Worm (Caenorhabditis elegans) whole organism, L1 larva: ENCODE data around the gene ugt-1.
A peak's percentile ranks its signal among the peaks of the same experiment; 100 is the strongest.

Experiments used
- C04F5.9 ChIP-seq: sonication (generic microtip); optimal IDR thresholded peaks from 2 replicates; lab custom pipeline; 2016; ENCODE audit warnings: missing genetic modification characterization, missing compliant biosample characterization
- F16B12.6 ChIP-seq: fragments of 150-350 bp; optimal IDR thresholded peaks from 2 replicates; lab custom pipeline; 2014; ENCODE audit warnings: missing biosample characterization, missing genetic modification characterization
- Y116A8C.19 ChIP-seq: sonication (generic microtip); optimal IDR thresholded peaks from 2 replicates; lab custom pipeline; 2016; ENCODE audit warnings: missing compliant biosample characterization, missing genetic modification characterization, borderline replicate concordance
- alr-1 ChIP-seq: fragments of 200-800 bp; sonication (Bioruptor generic); optimal IDR thresholded peaks from 2 replicates; lab custom pipeline; 2018; ENCODE audit warnings: borderline replicate concordance, mild to moderate bottlenecking, missing genetic modification characterization, missing compliant biosample characterization
- aly-2 ChIP-seq: fragments of 150-350 bp; optimal IDR thresholded peaks from 2 replicates; lab custom pipeline; 2014; ENCODE audit warnings: missing biosample characterization, missing genetic modification characterization
- ama-1 ChIP-seq: fragments of 150-350 bp; optimal IDR thresholded peaks from 2 replicates; lab custom pipeline; 2014
- blmp-1 ChIP-seq: fragments of 150-350 bp; optimal IDR thresholded peaks from 2 replicates; lab custom pipeline; 2014; ENCODE audit warnings: missing biosample characterization, missing genetic modification characterization
- ceh-82 ChIP-seq, 3 experiments: fragments of 150-350 bp in 1 of 3; sonication (generic microtip) in 2 of 3; optimal IDR thresholded peaks; 2 replicates each; lab custom pipeline; 2014 to 2017; ENCODE audit warnings: missing biosample characterization in 3 of 3, missing genetic modification characterization in 3 of 3
- ceh-88 ChIP-seq: fragments of 200-800 bp; sonication (Bioruptor generic); IDR thresholded peaks from 2 replicates; pipeline ENCODE4 v1.3.6; 2022; ENCODE audit warnings: missing genetic modification characterization, missing compliant biosample characterization
- ceh-90 ChIP-seq: sonication (generic microtip); optimal IDR thresholded peaks from 2 replicates; lab custom pipeline; 2016; ENCODE audit warnings: missing genetic modification characterization, missing compliant biosample characterization
- dpl-1 ChIP-seq, 3 experiments: fragments of 150-350 bp in 2 of 3; sonication (generic microtip) in 1 of 3; optimal IDR thresholded peaks; 2 replicates each; lab custom pipeline; 2014 to 2017; ENCODE audit warnings: missing biosample characterization in 3 of 3, missing genetic modification characterization in 3 of 3, missing genetic modification reagents in 3 of 3
- dsc-1 ChIP-seq: sonication (generic microtip); optimal IDR thresholded peaks from 2 replicates; lab custom pipeline; 2016; ENCODE audit warnings: mild to moderate bottlenecking, missing genetic modification characterization, missing compliant biosample characterization
- efl-1 ChIP-seq, 4 experiments: fragments of 150-350 bp; optimal IDR thresholded peaks in 3 of 4; peaks in 1 of 4; 1 replicate in 1 of 4; 2 replicates in 3 of 4; lab custom pipeline; 2014; ENCODE audit warnings: missing biosample characterization in 2 of 4, missing genetic modification characterization in 2 of 4, missing genetic modification reagents in 2 of 4
- elt-3 ChIP-seq, 6 experiments: fragments of 150-350 bp in 1 of 6; sonication (generic microtip); optimal IDR thresholded peaks; 2 replicates each; lab custom pipeline; 2017 to 2018; ENCODE audit warnings: missing biosample characterization in 6 of 6, missing genetic modification characterization in 6 of 6, inconsistent platforms in 1 of 6
- ets-5 ChIP-seq: fragments of 200-800 bp; sonication (Bioruptor generic); IDR thresholded peaks from 2 replicates; pipeline ENCODE4 v1.3.6; 2022; ENCODE audit warnings: missing genetic modification characterization, missing compliant biosample characterization
- grh-1 ChIP-seq: fragments of 200-800 bp; sonication (Bioruptor generic); IDR thresholded peaks from 2 replicates; pipeline ENCODE4 v1.3.6; 2022; ENCODE audit warnings: missing genetic modification reagents, missing genetic modification characterization, missing compliant biosample characterization
- hlh-4 ChIP-seq: sonication (generic microtip); optimal IDR thresholded peaks from 2 replicates; lab custom pipeline; 2016; ENCODE audit warnings: mild to moderate bottlenecking, missing genetic modification characterization, missing compliant biosample characterization
- lin-13 ChIP-seq: fragments of 150-350 bp; optimal IDR thresholded peaks from 2 replicates; lab custom pipeline; 2014; ENCODE audit warnings: missing biosample characterization, missing genetic modification reagents, missing genetic modification characterization
- lin-14 ChIP-seq: fragments of 200-800 bp; sonication (Bioruptor generic); optimal IDR thresholded peaks from 2 replicates; lab custom pipeline; 2018; ENCODE audit warnings: mild to moderate bottlenecking, missing genetic modification characterization, moderate library complexity, missing compliant biosample characterization
- lin-15B ChIP-seq: fragments of 150-350 bp; sonication (generic microtip); optimal IDR thresholded peaks from 3 replicates; lab custom pipeline; 2014; ENCODE audit warnings: missing biosample characterization, missing genetic modification characterization
- lin-35 ChIP-seq, 2 experiments: fragments of 150-350 bp; optimal IDR thresholded peaks; 2 replicates each; lab custom pipeline; 2014; ENCODE audit warnings: missing biosample characterization in 2 of 2, missing genetic modification characterization in 2 of 2, missing genetic modification reagents in 2 of 2
- lin-39 ChIP-seq: fragments of 150-350 bp; optimal IDR thresholded peaks from 2 replicates; lab custom pipeline; 2014; ENCODE audit warnings: missing biosample characterization, missing genetic modification reagents, missing genetic modification characterization
- lir-3 ChIP-seq: sonication (generic microtip); optimal IDR thresholded peaks from 2 replicates; lab custom pipeline; 2016; ENCODE audit warnings: mild to moderate bottlenecking, missing genetic modification characterization, moderate library complexity, missing compliant biosample characterization; ENCODE audit not compliant: poor library complexity
- mdl-1 ChIP-seq, 2 experiments: fragments of 150-350 bp; optimal IDR thresholded peaks; 2 replicates each; lab custom pipeline; 2014 to 2017; ENCODE audit warnings: missing biosample characterization in 2 of 2, missing genetic modification characterization in 2 of 2, inconsistent platforms in 1 of 2
- mep-1 ChIP-seq: fragments of 150-350 bp; optimal IDR thresholded peaks from 2 replicates; lab custom pipeline; 2014; ENCODE audit warnings: missing biosample characterization, missing genetic modification characterization
- nhr-12 ChIP-seq: sonication (generic microtip); optimal IDR thresholded peaks from 2 replicates; lab custom pipeline; 2017; ENCODE audit warnings: missing biosample characterization, missing genetic modification characterization
- nhr-20 ChIP-seq: sonication (generic microtip); optimal IDR thresholded peaks from 2 replicates; lab custom pipeline; 2016; ENCODE audit warnings: mild to moderate bottlenecking, missing genetic modification characterization, missing compliant biosample characterization
- nhr-71 ChIP-seq: sonication (generic microtip); optimal IDR thresholded peaks from 2 replicates; lab custom pipeline; 2016; ENCODE audit warnings: mild to moderate bottlenecking, missing genetic modification characterization, moderate library complexity, missing compliant biosample characterization
- nhr-77 ChIP-seq: fragments of 150-350 bp; optimal IDR thresholded peaks from 2 replicates; lab custom pipeline; 2014; ENCODE audit warnings: missing biosample characterization, missing genetic modification characterization
- nhr-84 ChIP-seq: sonication (generic microtip); optimal IDR thresholded peaks from 2 replicates; lab custom pipeline; 2017; ENCODE audit warnings: missing biosample characterization, missing genetic modification characterization
- pag-3 ChIP-seq: sonication (generic microtip); optimal IDR thresholded peaks from 2 replicates; lab custom pipeline; 2017; ENCODE audit warnings: missing genetic modification characterization, mild to moderate bottlenecking, missing compliant biosample characterization, antibody characterized with exemption, borderline replicate concordance; ENCODE audit not compliant: insufficient read depth
- rnt-1 ChIP-seq: sonication (generic microtip); optimal IDR thresholded peaks from 2 replicates; lab custom pipeline; 2016; ENCODE audit warnings: mild to moderate bottlenecking, missing genetic modification characterization, moderate library complexity, missing compliant biosample characterization
- skn-1 ChIP-seq: fragments of 150-350 bp; optimal IDR thresholded peaks from 2 replicates; lab custom pipeline; 2014; ENCODE audit warnings: missing biosample characterization, missing genetic modification characterization
- snpc-4 ChIP-seq: fragments of 150-350 bp; optimal IDR thresholded peaks from 2 replicates; lab custom pipeline; 2014; ENCODE audit warnings: missing biosample characterization, missing genetic modification characterization
- tbx-2 ChIP-seq: sonication (generic microtip); optimal IDR thresholded peaks from 2 replicates; lab custom pipeline; 2016; ENCODE audit warnings: missing genetic modification characterization, missing compliant biosample characterization
- unc-130 ChIP-seq: fragments of 150-350 bp; optimal IDR thresholded peaks from 2 replicates; lab custom pipeline; 2017; ENCODE audit warnings: missing biosample characterization, missing genetic modification characterization, inconsistent platforms
- unc-98 ChIP-seq: fragments of 200-800 bp; sonication (Bioruptor generic); IDR thresholded peaks from 2 replicates; pipeline ENCODE4 v1.3.6; 2022; ENCODE audit warnings: missing genetic modification characterization, missing compliant biosample characterization
- vab-15 ChIP-seq: sonication (generic microtip); optimal IDR thresholded peaks from 2 replicates; lab custom pipeline; 2017; ENCODE audit warnings: missing genotype, mild to moderate bottlenecking, missing genetic modification characterization, missing compliant biosample characterization
- xbp-1 ChIP-seq: sonication (generic microtip); optimal IDR thresholded peaks from 2 replicates; lab custom pipeline; 2016; ENCODE audit warnings: missing genetic modification characterization, missing compliant biosample characterization
- ztf-4 ChIP-seq: fragments of 150-350 bp; optimal IDR thresholded peaks from 2 replicates; lab custom pipeline; 2014; ENCODE audit warnings: missing biosample characterization, missing genetic modification characterization

The ugt-1 gene

DNA sequence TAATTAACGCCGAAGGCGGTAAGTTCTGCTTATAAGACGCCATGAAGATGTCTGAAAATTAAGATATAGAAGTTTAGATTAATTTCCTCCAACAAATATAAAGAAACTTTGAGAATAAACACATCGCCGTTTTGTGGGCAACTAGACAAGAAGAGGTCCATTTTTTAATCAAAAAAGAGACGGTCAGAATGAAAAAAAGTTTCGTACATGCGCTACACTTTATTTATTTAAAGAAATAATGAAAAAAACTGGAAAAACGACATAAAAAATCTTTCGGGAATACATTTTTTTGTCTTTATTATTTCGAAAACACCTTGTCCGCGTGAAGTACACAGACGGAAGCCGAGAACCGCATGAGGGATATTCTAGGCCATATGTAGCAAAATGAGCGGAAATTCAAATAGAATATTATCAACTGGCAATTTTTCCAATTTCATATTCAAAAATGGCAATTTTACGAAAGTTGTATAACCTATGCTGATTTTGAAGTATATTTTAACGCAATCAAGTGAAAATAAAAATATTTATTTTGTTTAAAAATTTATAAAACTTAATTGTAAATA lies 39.6 kb upstream of the ugt-1 start, which contains the start of gene sluh-7 (continued):
- peak; percentile 72 for TF ChIP-seq lin-13 (GFP tag; lab: Kevin White, UChicago)
- TF ChIP-seq hlh-4 (tag; lab: Kevin White, UChicago), result peak; percentile 3
- TF ChIP-seq C04F5.9, result peak; percentile 79
- TF ChIP-seq lin-15B (tag; lab: Kevin White, UChicago), result peak; percentile 79
- peak in 2 of 6 experiments; percentile 54 to 71 for TF ChIP-seq elt-3 (tag; optimal IDR thresholded peaks at IDR 0.05; lab: Kevin White, UChicago)
- peak; percentile 77 for TF ChIP-seq Y116A8C.19 (tag; lab: Kevin White, UChicago)
- TF ChIP-seq nhr-71 (tag; lab: Kevin White, UChicago), result peak; percentile 94
- TF ChIP-seq ets-5 (GFP tag; lab: Robert Waterston, UW), result no peak
- peak; percentile 89 for TF ChIP-seq xbp-1
- peak; percentile 96 for TF ChIP-seq ceh-90 (tag; lab: Kevin White, UChicago)
- peak; percentile 73 for TF ChIP-seq skn-1 (tag; lab: Kevin White, UChicago)
- TF ChIP-seq tbx-2 (tag; lab: Kevin White, UChicago), result peak; percentile 91
- TF ChIP-seq blmp-1, result peak; percentile 77
- no peak for TF ChIP-seq ama-1 (lab: Kevin White, UChicago)
- peak; percentile 69 to 78 (median 74) for TF ChIP-seq ceh-82 (tag; optimal IDR thresholded peaks at IDR 0.05; lab: Kevin White, UChicago)
- no peak for TF ChIP-seq nhr-12

- TF ChIP-seq efl-1 (optimal IDR thresholded peaks at IDR 0.05; lab: Kevin White, UChicago), result no peak
- TF ChIP-seq efl-1 (GFP tag; optimal IDR thresholded peaks at IDR 0.05 in 1 of 2; lab: Kevin White, UChicago), result peak in 1 of 2 experiments; percentile 80
- no peak for TF ChIP-seq unc-130 (tag; lab: Kevin White, UChicago)
- peak in 1 of 2 experiments; percentile 27 for TF ChIP-seq lin-35 (GFP tag; optimal IDR thresholded peaks at IDR 0.05; lab: Kevin White, UChicago)
Measured at ce11 chrV:10357467-10357953, 38.0 kb upstream of the ugt-1 start, which contains the start of gene ceeh-2. ceeh-2 (minus strand) TSS chrV:10357903.

- peak; percentile 49 for TF ChIP-seq blmp-1
- TF ChIP-seq F16B12.6 (tag; lab: Kevin White, UChicago), result no peak
Measured at ce11 chrV:10358238-10358637, 37.2 kb upstream of the ugt-1 start, which contains the start of gene ttll-15. ttll-15 (plus strand) TSS chrV:10358538.

DNA sequence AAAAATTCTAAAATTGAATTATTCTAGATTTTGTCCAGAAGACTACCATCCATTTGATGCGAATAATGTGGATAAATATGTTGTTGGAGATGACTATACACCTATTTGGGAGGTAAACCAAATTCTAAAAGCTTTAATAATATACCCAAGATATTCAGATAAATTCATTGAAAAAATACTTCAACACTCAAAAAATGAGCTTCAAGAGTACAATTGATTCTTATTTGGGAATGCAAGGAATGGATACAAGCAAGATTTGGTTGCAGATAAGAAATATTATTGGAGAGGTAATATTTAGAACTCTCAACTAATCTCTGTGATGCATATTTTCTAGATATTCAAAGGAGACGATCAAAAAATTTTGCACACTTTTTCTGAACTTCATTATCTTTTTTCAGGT lies 35.3 kb upstream of the ugt-1 start:
- no peak for TF ChIP-seq skn-1 (tag; lab: Kevin White, UChicago)
- no peak for TF ChIP-seq lir-3 (tag; lab: Kevin White, UChicago)
- no peak for TF ChIP-seq snpc-4 (tag; lab: Kevin White, UChicago)
- TF ChIP-seq, all 84 proteins: peak for 0

ce11 chrV:10361830-10362397 lies 33.5 kb upstream of the ugt-1 start, which contains the start of gene cash-1:
cash-1 (plus strand) TSS chrV:10362261.
- TF ChIP-seq tbx-2 (tag; lab: Kevin White, UChicago) (peak; percentile 71), grh-1 (GFP tag; lab: Robert Waterston, UW) (no peak), blmp-1 (peak; percentile 74), ets-5 (GFP tag; lab: Robert Waterston, UW) (no peak), ztf-4 (tag; lab: Kevin White, UChicago) (no peak), snpc-4 (tag; lab: Kevin White, UChicago) (peak; percentile 55), unc-98 (no peak), lin-39 (tag; lab: Kevin White, UChicago) (no peak), nhr-20 (tag; lab: Kevin White, UChicago) (peak; percentile 73), alr-1 (tag; lab: Kevin White, UChicago) (no peak), mdl-1 (tag; optimal IDR thresholded peaks at IDR 0.05; lab: Kevin White, UChicago) (peak in 1 of 2 experiments; percentile 82), lir-3 (tag; lab: Kevin White, UChicago) (peak; percentile 31), lin-14 (GFP tag; lab: Kevin White, UChicago) (peak; percentile 84), C04F5.9 (no peak), lin-15B (tag; lab: Kevin White, UChicago) (peak; percentile 85), ceh-90 (tag; lab: Kevin White, UChicago) (no peak), nhr-77 (tag; lab: Kevin White, UChicago) (peak; percentile 39), aly-2 (tag; lab: Kevin White, UChicago) (no peak), dsc-1 (tag; lab: Kevin White, UChicago) (peak; percentile 12), nhr-84 (no peak), dpl-1 (GFP tag; optimal IDR thresholded peaks at IDR 0.05; lab: Kevin White, UChicago) (peak; percentile 80 to 89 (median 83)), ama-1 (lab: Kevin White, UChicago) (no peak), rnt-1 (peak; percentile 68), pag-3 (tag; lab: Kevin White, UChicago) (no peak), vab-15 (tag; lab: Kevin White, UChicago) (peak; percentile 46), mep-1 (tag; lab: Kevin White, UChicago) (peak; percentile 71), ceh-88 (GFP tag; lab: Robert Waterston, UW) (no peak; the same call in 1 of the 2 replicates), Y116A8C.19 (tag; lab: Kevin White, UChicago) (no peak)
